Worm (Caenorhabditis elegans): ENCODE results near the gene str-124.

str-124 gene

DNA sequence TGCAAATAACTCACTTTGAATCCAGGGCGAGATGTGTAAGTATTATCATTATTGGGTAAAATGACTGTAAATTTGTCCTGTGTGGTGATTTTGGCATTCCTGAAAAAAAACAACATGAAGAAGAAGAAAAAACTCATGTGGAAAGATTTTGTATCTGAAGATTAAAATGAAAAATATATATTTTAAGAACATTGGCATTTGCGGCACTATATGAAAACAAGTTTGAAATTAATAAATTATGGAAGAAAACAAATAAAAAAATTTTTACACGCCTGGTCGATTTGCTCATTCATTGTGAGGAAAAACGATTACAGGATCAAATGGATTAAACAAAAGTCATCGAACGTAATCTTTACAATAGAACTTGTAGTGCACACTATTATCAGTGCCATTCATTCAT, 18.0 kb upstream of the str-124 start, which contains the start of gene ilc-17.1:
Gene ilc-17.1 (minus strand): TSS at position 101 of the 400 bp plus-strand sequence.
- no peak for TF ChIP-seq ama-1 (optimal IDR thresholded peaks at IDR 0.05)
- no peak for TF ChIP-seq mec-3 (tag; optimal IDR thresholded peaks at IDR 0.05; ENCODE audit: borderline replicate concordance)
- TF ChIP-seq dve-1 (tag; optimal IDR thresholded peaks at IDR 0.05): no peak
- no peak for TF ChIP-seq syd-9 (tag; optimal IDR thresholded peaks at IDR 0.05)
- no peak for TF ChIP-seq hlh-6 (tag; optimal IDR thresholded peaks at IDR 0.05)
- TF ChIP-seq sox-2 (GFP tag; IDR thresholded peaks at IDR 0.05): no peak
- no peak for TF ChIP-seq odd-2 (tag; optimal IDR thresholded peaks at IDR 0.05)
- no peak for TF ChIP-seq pha-4 (tag; optimal IDR thresholded peaks at IDR 0.05)
- no peak for TF ChIP-seq dmd-4 (tag; optimal IDR thresholded peaks at IDR 0.05; ENCODE audit: borderline replicate concordance)
- TF ChIP-seq ceh-14 (tag; optimal IDR thresholded peaks at IDR 0.05): no peak
- no peak for TF ChIP-seq C08G9.2 (tag; optimal IDR thresholded peaks at IDR 0.05)
- TF ChIP-seq ceh-6 (GFP tag; optimal IDR thresholded peaks at IDR 0.05): no peak

DNA sequence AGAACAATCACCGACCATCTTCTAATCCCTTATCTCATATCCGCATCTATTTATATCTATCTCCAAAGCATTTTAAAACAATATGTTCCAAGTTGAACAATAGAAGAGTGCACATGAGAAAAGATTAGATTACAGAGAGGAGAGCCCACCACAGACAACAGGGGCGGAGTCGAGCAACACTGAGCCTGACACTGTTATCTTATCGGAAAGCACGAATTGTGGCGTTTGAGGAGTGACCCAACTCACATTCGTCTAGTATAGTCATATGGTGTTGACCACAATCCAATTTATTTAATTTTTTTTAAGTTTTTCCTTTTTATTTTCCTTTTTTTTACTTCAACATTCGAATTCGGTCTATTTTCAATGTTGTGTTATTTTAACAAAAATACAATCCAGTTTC, 7.0 kb upstream of the str-124 start:
- TF ChIP-seq elt-2 (tag; optimal IDR thresholded peaks at IDR 0.05): peak; percentile 85
- TF ChIP-seq nhr-11 (tag; optimal IDR thresholded peaks at IDR 0.05): no peak

DNA sequence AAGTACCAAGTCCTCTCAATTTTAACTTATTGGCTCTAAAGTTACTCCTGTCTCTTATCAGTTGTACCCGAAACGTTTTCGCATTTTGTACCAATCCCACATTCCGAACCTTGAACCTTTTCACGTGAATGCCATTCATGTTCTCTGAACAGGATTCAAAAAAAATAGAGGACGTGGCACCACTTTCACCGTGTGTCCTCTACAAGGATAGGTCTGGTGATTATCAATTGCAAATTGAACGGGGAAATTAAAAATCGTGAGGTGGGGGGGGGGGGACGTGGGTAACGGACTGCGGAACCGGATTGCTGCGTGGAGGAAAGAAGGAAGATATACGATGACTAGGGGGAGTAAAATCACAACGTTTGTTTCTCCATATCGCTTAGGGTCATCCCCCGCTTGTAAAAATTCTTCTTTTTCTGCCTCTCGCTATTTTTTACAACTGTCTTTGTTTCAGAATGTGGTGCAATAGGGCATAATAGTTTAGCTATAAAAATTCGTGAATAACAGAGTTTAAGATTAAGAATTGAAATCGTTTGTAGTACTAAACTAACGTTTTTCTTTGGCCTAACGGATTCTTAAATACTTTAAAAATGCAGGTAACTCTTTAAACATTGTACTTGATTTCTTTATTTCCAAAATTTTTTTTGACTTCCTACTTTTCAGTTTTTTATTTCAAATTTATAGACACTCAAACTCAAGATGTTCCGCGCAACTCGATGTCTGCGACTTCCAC, 5.8 kb upstream of the str-124 start, which contains the start of gene alh-13:
Gene alh-13 (plus strand): TSS at position 683 of the 733 bp plus-strand sequence.
- TF ChIP-seq elt-4 (tag; optimal IDR thresholded peaks at IDR 0.05): no peak
- TF ChIP-seq ceh-31 (tag; optimal IDR thresholded peaks at IDR 0.05): no peak
- no peak for TF ChIP-seq pha-2 (tag; optimal IDR thresholded peaks at IDR 0.05)
- TF ChIP-seq nhr-11 (tag; optimal IDR thresholded peaks at IDR 0.05): no peak
- no peak for TF ChIP-seq hlh-13 (GFP tag; optimal IDR thresholded peaks at IDR 0.05)
- no peak for TF ChIP-seq hlh-15 (tag; optimal IDR thresholded peaks at IDR 0.05)
- no peak for TF ChIP-seq unc-3 (GFP tag; conservative IDR thresholded peaks at IDR 0.05)
- no peak for TF ChIP-seq unc-3 (tag; optimal IDR thresholded peaks at IDR 0.05)
- no peak for TF ChIP-seq mec-3 (tag; optimal IDR thresholded peaks at IDR 0.05; ENCODE audit: borderline replicate concordance)
- TF ChIP-seq C38D4.7 (GFP tag; optimal IDR thresholded peaks at IDR 0.05): no peak
- no peak for TF ChIP-seq pha-4 (tag; optimal IDR thresholded peaks at IDR 0.05)
- TF ChIP-seq npax-4 (tag; optimal IDR thresholded peaks at IDR 0.05): no peak
- no peak for TF ChIP-seq T23F11.4 (GFP tag; optimal IDR thresholded peaks at IDR 0.05)
- no peak for TF ChIP-seq ceh-22 (tag; optimal IDR thresholded peaks at IDR 0.05)
- no peak for TF ChIP-seq ceh-6 (GFP tag; optimal IDR thresholded peaks at IDR 0.05)
- TF ChIP-seq hlh-8 (tag; optimal IDR thresholded peaks at IDR 0.05): no peak
- no peak for TF ChIP-seq Y22D7AL.16 (tag; optimal IDR thresholded peaks at IDR 0.05)
- no peak for TF ChIP-seq dve-1 (tag; optimal IDR thresholded peaks at IDR 0.05)
- TF ChIP-seq ets-4 (tag; optimal IDR thresholded peaks at IDR 0.05): no peak
- no peak for TF ChIP-seq tbx-2 (tag; optimal IDR thresholded peaks at IDR 0.05)
- TF ChIP-seq K09A11.1 (tag; optimal IDR thresholded peaks at IDR 0.05; ENCODE audit: insufficient read depth): no peak

DNA sequence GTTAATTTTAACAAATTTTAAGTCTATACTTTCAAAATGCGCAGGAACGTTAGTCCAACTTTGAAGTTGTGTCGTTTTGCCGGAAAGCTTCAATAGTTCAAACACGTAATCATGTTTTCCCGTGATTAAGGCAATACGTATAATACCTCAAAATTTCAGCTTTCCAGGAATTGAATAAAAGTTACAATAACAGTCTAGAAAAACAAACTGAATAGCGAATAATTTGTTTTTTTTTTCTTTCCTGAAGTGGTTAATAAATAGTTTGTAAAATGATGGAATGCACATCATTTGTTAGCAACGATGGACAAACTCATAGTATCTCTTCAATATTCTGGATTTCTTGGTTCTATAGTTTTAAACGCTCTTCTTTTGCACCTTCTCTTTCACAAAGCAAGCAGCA, 2.3 kb downstream of the str-124 start, which contains the start of gene str-123:
Gene str-123 (plus strand): TSS at position 301 of the 400 bp plus-strand sequence.
- no peak for TF ChIP-seq elt-2 (tag; optimal IDR thresholded peaks at IDR 0.05)

DNA sequence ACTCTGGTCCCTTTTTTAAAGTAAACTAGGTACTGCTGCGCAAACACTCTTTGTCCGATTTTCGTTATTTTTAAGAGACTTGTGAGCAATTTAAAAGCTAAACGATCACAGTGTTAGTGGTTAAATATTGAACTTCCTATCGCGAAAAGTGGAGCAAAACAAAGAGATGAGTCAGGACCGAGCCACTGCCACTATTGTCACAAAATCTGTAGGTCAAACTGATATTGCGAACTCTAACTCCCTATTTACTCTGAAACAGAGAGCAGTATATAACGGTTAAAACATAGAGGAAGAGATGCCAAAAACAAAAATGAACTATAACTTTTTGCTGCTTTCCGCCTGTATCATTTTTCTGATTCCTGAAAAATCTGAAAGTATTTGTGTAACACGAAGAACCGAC, 4.8 kb downstream of the str-124 start, which contains the start of gene abf-5:
Gene abf-5 (plus strand): TSS at position 301 of the 400 bp plus-strand sequence.
- TF ChIP-seq sdc-2 (tag; optimal IDR thresholded peaks at IDR 0.05): no peak
- TF ChIP-seq syd-9 (tag; optimal IDR thresholded peaks at IDR 0.05): no peak

DNA sequence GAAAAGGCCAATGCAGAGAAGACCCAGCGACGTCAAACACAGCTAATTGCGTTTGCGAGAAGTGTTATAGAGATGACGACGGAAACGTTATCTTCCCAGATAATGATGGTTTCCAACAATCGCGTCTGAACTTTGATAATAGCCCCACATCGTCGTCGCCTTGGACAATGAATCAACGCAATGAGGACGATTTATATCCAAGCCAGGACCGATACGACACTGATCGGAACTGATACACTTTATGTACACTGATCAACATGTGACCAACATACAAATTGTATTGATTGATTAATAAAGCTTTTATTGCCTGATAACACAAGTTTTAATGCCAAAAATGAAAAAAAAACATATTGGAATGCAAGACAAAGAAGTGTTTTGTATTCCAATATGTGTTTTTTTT, 5.4 kb downstream of the str-124 start:
- no peak for TF ChIP-seq gmeb-2 (tag; optimal IDR thresholded peaks at IDR 0.05)
- TF ChIP-seq pros-1 (tag; optimal IDR thresholded peaks at IDR 0.05): no peak
- TF ChIP-seq ref-2 (tag; optimal IDR thresholded peaks at IDR 0.05): no peak
- no peak for TF ChIP-seq K02D7.2 (tag; optimal IDR thresholded peaks at IDR 0.05)
- no peak for TF ChIP-seq dve-1 (tag; optimal IDR thresholded peaks at IDR 0.05)
- no peak for TF ChIP-seq ttx-3 (tag; optimal IDR thresholded peaks at IDR 0.05)
- TF ChIP-seq sox-4 (tag; optimal IDR thresholded peaks at IDR 0.05): no peak
- TF ChIP-seq elt-2 (tag; optimal IDR thresholded peaks at IDR 0.05): no peak
- no peak for TF ChIP-seq syd-9 (tag; optimal IDR thresholded peaks at IDR 0.05)
